Fruit fly (Drosophila melanogaster): ENCODE results near the gene CG42866.

Gene CG42866

DNA sequence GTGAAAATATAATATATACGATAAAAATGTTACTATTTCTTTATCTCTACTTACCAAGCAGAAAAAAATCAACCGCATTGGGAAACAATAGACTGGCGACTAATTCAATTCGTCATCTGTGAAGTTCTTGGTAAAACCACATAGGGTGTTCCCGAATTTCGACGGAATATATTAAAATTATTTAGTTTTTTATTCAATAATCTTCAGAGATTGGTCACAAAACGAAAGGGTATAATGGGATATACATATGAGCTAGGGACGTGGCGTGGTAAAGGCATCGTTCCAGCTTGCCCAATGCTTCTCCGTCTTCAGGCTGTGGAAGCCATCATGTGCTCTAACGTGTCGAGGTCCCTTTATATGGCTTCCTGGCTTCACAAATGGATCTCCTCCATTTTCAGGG is at the start of gene CG42866:
CG42866 (minus strand) TSS at position 101 of the 400 bp plus-strand sequence.
- TF ChIP-seq cyc (GFP tag; optimal IDR thresholded peaks at IDR 0.05) (no peak), Eip78C (GFP tag) (peak; percentile 31), svp (GFP tag) (peak; percentile 30), CG32006 (GFP tag; optimal IDR thresholded peaks at IDR 0.05) (no peak), CG15336 (GFP tag; IDR thresholded peaks at IDR 0.05) (no peak), Sox15 (GFP tag; optimal IDR thresholded peaks at IDR 0.05) (no peak), Blimp-1 (GFP tag; optimal IDR thresholded peaks at IDR 0.05) (no peak), Sox102F (GFP tag; optimal IDR thresholded peaks at IDR 0.05) (no peak), CG7368 (GFP tag; optimal IDR thresholded peaks at IDR 0.05) (no peak), CG6808 (GFP tag; optimal IDR thresholded peaks at IDR 0.05) (no peak)

DNA sequence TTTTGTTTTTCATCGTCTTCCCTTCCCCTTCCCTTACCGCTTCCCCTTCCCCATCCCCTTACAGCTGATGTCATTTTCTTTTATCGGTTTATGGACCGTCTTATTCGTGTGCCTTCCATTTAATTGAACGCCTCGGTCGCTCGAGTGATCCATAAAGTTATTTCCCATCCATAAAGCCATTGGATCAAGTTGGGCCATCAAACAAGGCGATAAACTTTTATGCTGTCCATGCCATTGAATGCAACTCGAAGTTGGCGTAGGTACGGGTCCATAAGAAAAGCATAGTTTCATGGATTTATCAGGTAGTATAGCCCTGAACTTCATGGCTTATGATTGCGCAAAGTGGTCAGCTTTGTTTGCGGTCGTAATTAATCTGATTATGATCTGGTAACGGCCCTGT is 43.6 kb upstream of the CG42866 start:
- TF ChIP-seq fd59A (GFP tag; optimal IDR thresholded peaks at IDR 0.05) (no peak), Eip75B (GFP tag; optimal IDR thresholded peaks at IDR 0.05) (no peak), CG8319 (GFP tag; optimal IDR thresholded peaks at IDR 0.05) (no peak), CG11294 (GFP tag; IDR thresholded peaks at IDR 0.05) (no peak), cyc (GFP tag; optimal IDR thresholded peaks at IDR 0.05) (no peak), Hr39 (GFP tag; optimal IDR thresholded peaks at IDR 0.05) (no peak), CG3032 (tag; optimal IDR thresholded peaks at IDR 0.05) (no peak), Ets21C (GFP tag; optimal IDR thresholded peaks at IDR 0.05) (no peak), Smox (GFP tag; optimal IDR thresholded peaks at IDR 0.05) (no peak), acj6 (GFP tag; optimal IDR thresholded peaks at IDR 0.05) (no peak), net (GFP tag; optimal IDR thresholded peaks at IDR 0.05) (no peak), pdm3 (GFP tag; optimal IDR thresholded peaks at IDR 0.05) (no peak), Blimp-1 (GFP tag; optimal IDR thresholded peaks at IDR 0.05) (no peak), achi (GFP tag; optimal IDR thresholded peaks at IDR 0.05) (no peak), CG6854 (GFP tag; optimal IDR thresholded peaks at IDR 0.05) (no peak), CG34406 (GFP tag; optimal IDR thresholded peaks at IDR 0.05) (no peak), spab (GFP tag; optimal IDR thresholded peaks at IDR 0.05) (no peak), CG6808 (GFP tag; optimal IDR thresholded peaks at IDR 0.05) (no peak)

DNA sequence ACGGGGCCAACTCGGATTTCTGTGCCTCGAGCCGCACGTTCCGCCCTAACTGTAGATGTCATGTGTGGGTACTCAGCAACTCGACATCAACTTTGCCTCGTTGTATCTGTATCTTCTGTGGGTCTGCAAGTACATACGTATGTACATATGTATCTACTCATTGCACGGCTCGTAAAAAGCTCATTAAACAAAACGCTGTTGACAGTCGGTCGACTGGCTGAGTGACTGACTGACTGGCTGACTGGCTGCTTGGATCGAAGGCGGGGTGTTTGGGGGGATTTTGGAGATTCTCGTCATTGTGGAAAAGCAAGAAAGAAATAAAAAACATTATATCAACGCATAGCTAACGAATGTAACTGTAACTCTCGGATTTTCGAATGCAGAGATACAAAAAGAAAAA is 42.9 kb upstream of the CG42866 start:
- TF ChIP-seq ss (GFP tag; optimal IDR thresholded peaks at IDR 0.05): no peak
- no peak for TF ChIP-seq Met (GFP tag; optimal IDR thresholded peaks at IDR 0.05)
- TF ChIP-seq Hr38 (GFP tag; optimal IDR thresholded peaks at IDR 0.05): no peak
- no peak for TF ChIP-seq CG15336 (GFP tag; IDR thresholded peaks at IDR 0.05)
- peak; percentile 7 for TF ChIP-seq fkh (GFP tag; optimal IDR thresholded peaks at IDR 0.05)
- TF ChIP-seq Hr4 (GFP tag; optimal IDR thresholded peaks at IDR 0.05): no peak

DNA sequence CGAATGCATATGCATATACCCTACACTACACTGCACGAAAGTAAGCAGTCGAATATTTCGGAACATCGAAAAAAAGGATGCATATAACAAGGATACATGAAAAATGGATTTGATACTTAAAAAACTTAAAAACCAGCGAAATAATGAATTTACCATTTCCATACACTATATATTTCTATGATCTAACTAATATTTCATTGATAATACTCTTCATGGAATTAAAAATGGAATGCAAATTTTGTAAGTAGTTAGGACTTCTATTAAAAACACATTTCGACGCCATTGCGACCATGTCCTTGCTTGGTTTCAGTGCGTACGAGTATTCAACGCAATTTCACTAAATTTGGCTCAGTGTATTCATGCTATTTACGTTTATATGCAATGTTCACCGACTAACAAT is 40.6 kb upstream of the CG42866 start:
- TF ChIP-seq CG11762 (GFP tag; optimal IDR thresholded peaks at IDR 0.05; ENCODE audit: insufficient read depth) (peak; percentile 19), Sox14 (GFP tag; optimal IDR thresholded peaks at IDR 0.05) (peak; percentile 38), lz (GFP tag; optimal IDR thresholded peaks at IDR 0.05) (peak; percentile 44), CG3919 (GFP tag; optimal IDR thresholded peaks at IDR 0.05) (peak; percentile 49), dac (GFP tag; optimal IDR thresholded peaks at IDR 0.05) (no peak), Sox15 (GFP tag; optimal IDR thresholded peaks at IDR 0.05) (peak; percentile 16), fkh (GFP tag; optimal IDR thresholded peaks at IDR 0.05) (no peak), spab (GFP tag; optimal IDR thresholded peaks at IDR 0.05) (peak; percentile 57), Lpt (GFP tag; optimal IDR thresholded peaks at IDR 0.05) (no peak), CG6854 (GFP tag; optimal IDR thresholded peaks at IDR 0.05) (no peak), CG10669 (GFP tag; optimal IDR thresholded peaks at IDR 0.05) (peak; percentile 45), fd85E (GFP tag; optimal IDR thresholded peaks at IDR 0.05) (no peak), pdm3 (GFP tag; optimal IDR thresholded peaks at IDR 0.05) (peak; percentile 55), Ets96B (tag; optimal IDR thresholded peaks at IDR 0.05) (peak; percentile 43), ss (GFP tag; optimal IDR thresholded peaks at IDR 0.05) (peak in 1 of 2 experiments; percentile 50), fd59A (GFP tag; optimal IDR thresholded peaks at IDR 0.05) (peak; percentile 39), Sox102F (GFP tag; optimal IDR thresholded peaks at IDR 0.05) (peak; percentile 37), CG10631 (GFP tag; optimal IDR thresholded peaks at IDR 0.05) (peak; percentile 52), CG6276 (GFP tag; optimal IDR thresholded peaks at IDR 0.05) (peak; percentile 29), CG34406 (GFP tag; optimal IDR thresholded peaks at IDR 0.05) (peak; percentile 25), net (GFP tag; optimal IDR thresholded peaks at IDR 0.05) (peak; percentile 51), CG6808 (GFP tag; optimal IDR thresholded peaks at IDR 0.05) (peak; percentile 54), CG6163 (GFP tag; IDR thresholded peaks at IDR 0.05) (no peak), Eip93F (GFP tag; optimal IDR thresholded peaks at IDR 0.05) (no peak), salr (GFP tag; optimal IDR thresholded peaks at IDR 0.05) (peak in 1 of 2 experiments; percentile 64), CG8119 (GFP tag; IDR thresholded peaks at IDR 0.05) (no peak), svp (GFP tag) (peak; percentile 66), Ets21C (GFP tag; optimal IDR thresholded peaks at IDR 0.05) (no peak), CG9139 (GFP tag; optimal IDR thresholded peaks at IDR 0.05) (no peak)
